Worm (Caenorhabditis elegans): Measurements from ENCODE around the gene ZK795.3.
A peak's percentile ranks its signal among the peaks of the same experiment; 100 is the strongest.

Gene ZK795.3

DNA sequence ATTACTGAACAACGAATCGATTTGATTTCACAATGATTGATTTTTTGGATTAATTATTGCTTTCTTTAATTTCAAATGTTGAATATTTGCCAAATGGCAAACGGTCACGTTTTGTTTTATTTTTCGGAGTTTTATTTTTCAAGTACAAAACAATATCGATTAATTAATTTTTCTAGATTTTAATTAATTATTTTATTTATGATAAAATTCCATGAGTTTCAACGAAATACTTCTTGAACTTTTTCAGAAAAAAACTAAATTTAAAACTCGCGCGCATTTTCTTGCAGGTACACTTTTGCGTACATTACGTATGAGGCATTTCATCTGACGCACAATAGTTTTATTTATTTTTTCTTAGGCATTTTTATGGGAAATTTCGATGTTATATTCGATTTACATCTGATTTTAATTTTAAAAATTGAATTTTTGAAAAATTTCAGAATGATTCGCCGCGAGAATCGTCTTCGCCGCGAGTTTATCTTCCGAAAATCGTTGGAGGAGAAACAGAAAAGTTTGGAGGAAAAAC lies at the start of gene ZK795.3, which contains the start of gene ZK795.2:
TSS of gene ZK795.3 (plus strand) at position 441 of the 526 bp plus-strand sequence.
TSS of gene ZK795.2 (minus strand) at position 51 of the 526 bp plus-strand sequence.
- peak; percentile 41 for TF ChIP-seq dve-1 (tag; optimal IDR thresholded peaks at IDR 0.05; ENCODE audit: insufficient read depth)
- TF ChIP-seq dmd-8 (GFP tag; IDR thresholded peaks at IDR 0.05): no peak
- TF ChIP-seq fos-1 (tag; optimal IDR thresholded peaks at IDR 0.05): no peak
- peak; percentile 49 for TF ChIP-seq hlh-30 (tag; optimal IDR thresholded peaks at IDR 0.05; ENCODE audit: insufficient read depth)
- TF ChIP-seq set-16 (GFP tag; IDR thresholded peaks at IDR 0.05): no peak
- TF ChIP-seq ztf-7 (tag; optimal IDR thresholded peaks at IDR 0.05): peak; percentile 29
- TF ChIP-seq dpl-1 (GFP tag; optimal IDR thresholded peaks at IDR 0.05): peak; percentile 98
- TF ChIP-seq nhr-102 (tag; optimal IDR thresholded peaks at IDR 0.05): peak; percentile 19
- TF ChIP-seq F10B5.3 (tag; optimal IDR thresholded peaks at IDR 0.05): no peak
- TF ChIP-seq fkh-10 (GFP tag; optimal IDR thresholded peaks at IDR 0.05): peak; percentile 47
- TF ChIP-seq mes-2 (tag; optimal IDR thresholded peaks at IDR 0.05; ENCODE audit: poor library complexity, severe bottlenecking): peak; percentile 78
- TF ChIP-seq nhr-28 (tag; optimal IDR thresholded peaks at IDR 0.05): peak; percentile 0
- peak; percentile 32 for TF ChIP-seq rbr-2 (tag; optimal IDR thresholded peaks at IDR 0.05)
- peak; percentile 48 for TF ChIP-seq mep-1 (tag; optimal IDR thresholded peaks at IDR 0.05)
- no peak for TF ChIP-seq gei-8 (GFP tag; optimal IDR thresholded peaks at IDR 0.05)
- 0 out of 2 replicates have a peak, but pooled peaks have one; percentile 17 for TF ChIP-seq hmg-1.1 (GFP tag; IDR thresholded peaks at IDR 0.05)
- no peak for TF ChIP-seq nhr-76 (tag; optimal IDR thresholded peaks at IDR 0.05)
- TF ChIP-seq zfp-2 (tag; optimal IDR thresholded peaks at IDR 0.05): no peak
- TF ChIP-seq lsy-2 (tag; optimal IDR thresholded peaks at IDR 0.05): peak in 1 of 2 experiments; percentile 83
- TF ChIP-seq lin-38 (GFP tag; IDR thresholded peaks at IDR 0.05): peak; percentile 64
- TF ChIP-seq pha-4 (GFP tag; IDR thresholded peaks at IDR 0.05): no peak; the same call in 1 of the 2 replicates
- peak; percentile 11 for TF ChIP-seq pha-4 (tag; optimal IDR thresholded peaks at IDR 0.05)
- peak; percentile 71 for TF ChIP-seq nhr-6 (tag; optimal IDR thresholded peaks at IDR 0.05)

DNA sequence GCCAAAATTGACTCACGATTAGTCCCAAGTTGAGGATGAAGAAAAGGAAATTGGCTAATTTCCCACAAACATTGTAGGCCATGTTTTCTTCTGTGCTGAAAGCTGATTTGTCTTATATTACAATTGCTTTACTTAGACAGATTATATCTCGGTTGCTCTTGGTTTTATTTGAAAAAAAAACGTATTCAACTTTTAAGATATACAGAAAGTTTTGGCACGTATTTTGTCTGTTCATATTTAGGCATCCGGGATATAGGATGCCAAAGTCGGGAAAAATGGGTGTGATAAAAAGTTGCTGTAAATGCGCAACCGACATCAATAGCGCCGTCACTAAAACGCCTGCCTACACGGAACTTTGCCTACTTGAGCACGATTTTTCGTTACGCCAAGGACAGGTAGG lies 39.0 kb upstream of the ZK795.3 start, which contains the start of gene tsp-4:
TSS of gene tsp-4 (minus strand) at position 101 of the 400 bp plus-strand sequence.
- TF ChIP-seq nhr-237 (tag; optimal IDR thresholded peaks at IDR 0.05): no peak
- peak in 1 of 2 experiments; percentile 16 for TF ChIP-seq unc-62 (GFP tag; optimal IDR thresholded peaks at IDR 0.05 in 1 of 2)
- no peak for TF ChIP-seq unc-62 (tag; optimal IDR thresholded peaks at IDR 0.05)
- TF ChIP-seq daf-12 (tag; optimal IDR thresholded peaks at IDR 0.05): no peak

DNA sequence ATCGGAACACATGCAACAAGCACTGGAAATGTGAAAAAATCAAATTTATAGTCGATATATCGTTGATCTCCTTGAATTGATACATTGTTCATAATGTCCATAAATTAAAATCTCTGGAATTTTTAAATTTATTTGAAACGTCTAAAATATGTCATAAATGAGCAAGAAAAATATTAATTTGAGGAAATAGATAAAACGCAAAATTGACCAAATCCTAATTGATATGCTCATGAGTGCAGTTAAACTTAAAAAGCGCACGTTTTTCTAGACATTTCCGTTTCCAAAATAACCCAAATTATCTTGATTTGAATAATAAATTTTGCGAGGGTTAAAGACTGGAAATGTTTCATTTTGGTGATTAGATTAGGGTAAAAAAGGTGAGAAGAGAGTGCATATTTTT lies 36.6 kb upstream of the ZK795.3 start, which contains the start of gene sru-13:
TSS of gene sru-13 (minus strand) at position 101 of the 400 bp plus-strand sequence.
- TF ChIP-seq aha-1 (tag): peak; percentile 75
- no peak for TF ChIP-seq ztf-7 (tag; optimal IDR thresholded peaks at IDR 0.05)

DNA sequence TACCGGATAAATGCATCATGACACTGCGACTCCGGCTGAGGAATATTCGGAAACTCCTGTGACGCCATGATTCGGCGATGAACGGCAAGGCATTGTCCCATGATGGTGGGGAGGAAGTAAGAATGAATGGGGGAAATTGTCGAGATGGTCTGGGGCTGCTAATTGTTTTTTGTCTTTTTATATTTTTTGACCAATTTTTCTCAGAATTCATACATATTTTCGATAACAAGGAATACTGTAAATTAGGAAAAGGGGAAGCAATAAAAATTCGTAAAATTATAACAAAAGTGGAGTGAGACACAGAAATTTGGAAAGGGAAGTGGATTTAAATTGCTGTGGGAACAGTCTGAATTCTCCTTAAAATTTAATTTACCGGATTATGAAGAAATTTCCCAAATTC lies 33.8 kb upstream of the ZK795.3 start, which contains the start of gene eak-4:
TSS of gene eak-4 (minus strand) at position 101 of the 400 bp plus-strand sequence.
- TF ChIP-seq unc-62 (GFP tag; optimal IDR thresholded peaks at IDR 0.05 in 1 of 2) (peak in 1 of 2 experiments; percentile 58), unc-62 (tag; optimal IDR thresholded peaks at IDR 0.05) (no peak), hif-1 (tag; optimal IDR thresholded peaks at IDR 0.05) (no peak)

DNA sequence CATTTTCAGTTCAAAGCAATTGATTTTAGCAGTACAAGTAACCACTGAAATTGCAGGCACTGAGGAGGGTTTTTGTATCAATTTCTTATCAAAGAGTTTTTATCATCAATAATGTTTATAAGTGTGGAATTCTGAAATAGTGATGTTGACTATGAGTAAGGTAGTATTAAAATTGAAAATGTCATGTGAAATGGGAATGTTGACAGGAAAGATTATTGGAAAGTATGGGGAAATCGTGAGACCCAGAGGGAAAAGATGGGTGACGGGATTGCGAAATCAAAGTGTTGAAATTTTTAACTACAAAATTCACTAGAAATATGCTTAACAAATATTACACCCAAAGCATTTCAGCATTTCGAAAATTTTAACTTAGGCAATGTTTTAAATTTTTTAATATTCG lies 31.9 kb upstream of the ZK795.3 start, which contains the start of gene F53B2.8:
TSS of gene F53B2.8 (minus strand) at position 180 of the 400 bp plus-strand sequence.
- TF ChIP-seq hlh-11 (tag; optimal IDR thresholded peaks at IDR 0.05): peak; percentile 75
- TF ChIP-seq ZK337.2 (GFP tag; IDR thresholded peaks at IDR 0.05): no peak
- TF ChIP-seq nhr-11 (tag; optimal IDR thresholded peaks at IDR 0.05): peak; percentile 10
- no peak for TF ChIP-seq nhr-10 (tag; optimal IDR thresholded peaks at IDR 0.05)
- peak; percentile 23 for TF ChIP-seq nhr-48 (tag; optimal IDR thresholded peaks at IDR 0.05)
- no peak for TF ChIP-seq daf-12 (tag; optimal IDR thresholded peaks at IDR 0.05)
- no peak for TF ChIP-seq F49E8.2 (tag; optimal IDR thresholded peaks at IDR 0.05; ENCODE audit: borderline replicate concordance)
- no peak for TF ChIP-seq unc-39 (tag; optimal IDR thresholded peaks at IDR 0.05)
- no peak for TF ChIP-seq snpc-1.2 (GFP tag; IDR thresholded peaks at IDR 0.05)
- no peak for TF ChIP-seq zag-1 (tag; optimal IDR thresholded peaks at IDR 0.05)
- TF ChIP-seq ceh-44 (GFP tag; IDR thresholded peaks at IDR 0.05): no peak
- TF ChIP-seq unc-62 (GFP tag; optimal IDR thresholded peaks at IDR 0.05 in 1 of 2): peak in 1 of 2 experiments; percentile 26
- no peak for TF ChIP-seq unc-62 (tag; optimal IDR thresholded peaks at IDR 0.05)
- no peak for TF ChIP-seq nhr-237 (tag; optimal IDR thresholded peaks at IDR 0.05)
- TF ChIP-seq dmd-8 (GFP tag; IDR thresholded peaks at IDR 0.05): no peak
- no peak for TF ChIP-seq sdz-12 (GFP tag; optimal IDR thresholded peaks at IDR 0.05)
- no peak for TF ChIP-seq zfp-2 (tag; optimal IDR thresholded peaks at IDR 0.05)
- peak; percentile 73 for TF ChIP-seq dve-1 (tag; optimal IDR thresholded peaks at IDR 0.05; ENCODE audit: insufficient read depth)
- no peak for TF ChIP-seq F26F4.8 (GFP tag; conservative IDR thresholded peaks at IDR 0.05)
- 0 out of 2 replicates have a peak, but pooled peaks have one; percentile 38 for TF ChIP-seq php-3 (GFP tag; IDR thresholded peaks at IDR 0.05)
- TF ChIP-seq mdt-29 (GFP tag; IDR thresholded peaks at IDR 0.05): no peak

All from whole organism, L4 larva.